Worm (Caenorhabditis elegans) whole organism, L2 larva: ENCODE measurements around the gene srx-41.

Experiments
- C34F6.9 ChIP-seq: fragments of 150-350 bp; optimal IDR thresholded peaks from 2 replicates; lab custom pipeline; 2014; ENCODE audit warnings: missing biosample characterization, missing genetic modification characterization
- blmp-1 ChIP-seq: sonication (generic microtip); optimal IDR thresholded peaks from 2 replicates; lab custom pipeline; 2017; ENCODE audit warnings: missing genetic modification characterization, mild to moderate bottlenecking, missing compliant biosample characterization, antibody characterized with exemption, moderate library complexity; ENCODE audit not compliant: insufficient read depth
- elt-3 ChIP-seq: sonication (generic microtip); optimal IDR thresholded peaks from 2 replicates; lab custom pipeline; 2017; ENCODE audit warnings: missing biosample characterization, missing genetic modification characterization
- fos-1 ChIP-seq: fragments of 150-350 bp; optimal IDR thresholded peaks from 2 replicates; lab custom pipeline; 2014; ENCODE audit warnings: missing biosample characterization, missing genetic modification characterization
- lsy-2 ChIP-seq, 2 experiments: fragments of 150-350 bp in 1 of 2; sonication (generic microtip) in 1 of 2; optimal IDR thresholded peaks; 2 replicates each; lab custom pipeline; 2014 to 2017; ENCODE audit warnings: missing biosample characterization in 2 of 2, missing genetic modification characterization in 2 of 2
- mbf-1 ChIP-seq: sonication (generic microtip); optimal IDR thresholded peaks from 2 replicates; lab custom pipeline; 2017; ENCODE audit warnings: missing biosample characterization, missing genetic modification characterization
- nhr-129 ChIP-seq: fragments of 150-350 bp; optimal IDR thresholded peaks from 2 replicates; lab custom pipeline; 2014; ENCODE audit warnings: missing biosample characterization, missing genetic modification characterization
- peb-1 ChIP-seq: fragments of 150-350 bp; optimal IDR thresholded peaks from 2 replicates; lab custom pipeline; 2014; ENCODE audit warnings: missing biosample characterization, missing genetic modification characterization
- sma-9 ChIP-seq, 2 experiments: fragments of 150-350 bp in 1 of 2; sonication (generic microtip) in 1 of 2; optimal IDR thresholded peaks; 2 replicates each; lab custom pipeline; 2014 to 2016; ENCODE audit warnings: missing genetic modification characterization in 2 of 2, mild to moderate bottlenecking in 1 of 2, missing biosample characterization in 1 of 2, missing compliant biosample characterization in 1 of 2, missing genetic modification reagents in 1 of 2, moderate library complexity in 1 of 2
- unc-55 ChIP-seq: fragments of 150-350 bp; sonication (generic microtip); optimal IDR thresholded peaks from 3 replicates; lab custom pipeline; 2014; ENCODE audit warnings: missing biosample characterization, missing genetic modification reagents, missing genetic modification characterization
- ztf-1 ChIP-seq: fragments of 200-800 bp; sonication (Bioruptor generic); conservative IDR thresholded peaks from 2 replicates; pipeline ENCODE4 v1.3.6; 2022; ENCODE audit warnings: missing genetic modification characterization, missing compliant biosample characterization

The srx-41 gene

DNA sequence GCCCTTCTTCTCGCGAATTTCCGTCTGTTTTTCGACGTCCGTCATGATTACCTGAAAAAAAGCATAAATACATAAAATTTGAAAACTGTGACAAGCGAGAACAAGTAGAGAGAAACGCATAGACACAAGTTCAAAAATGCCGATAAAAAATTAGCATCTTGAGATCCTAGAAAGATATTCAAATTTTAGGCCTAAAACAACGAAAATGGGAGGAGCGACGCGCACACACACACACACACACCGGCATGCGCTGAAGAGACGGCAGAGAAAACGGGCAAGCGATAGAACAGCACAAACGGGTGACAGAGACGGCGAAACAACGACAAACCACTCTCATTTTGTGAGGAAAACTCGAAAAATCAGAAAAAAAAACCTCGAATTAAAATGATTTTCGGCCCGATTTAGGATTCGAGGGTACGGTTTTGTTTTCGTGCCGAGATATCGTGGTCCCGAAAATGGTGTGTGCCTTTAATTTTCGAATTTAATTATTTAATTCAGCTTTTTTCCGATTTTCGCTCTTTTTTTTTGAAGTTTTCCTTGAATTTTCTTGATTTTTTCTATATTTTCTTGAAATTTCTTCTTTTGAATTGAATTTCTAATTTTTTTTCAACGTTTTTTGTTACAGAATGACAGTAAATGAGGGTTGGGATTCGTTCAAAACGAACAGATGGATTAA lies 50.8 kb downstream of the srx-41 start, which contains the start of the genes rpl-11.1 and T22F3.2:
Gene rpl-11.1, minus strand, starts transcription at position 51 of the 676 bp plus-strand sequence.
Gene T22F3.2, plus strand, starts transcription at position 626 of the 676 bp plus-strand sequence.
- TF ChIP-seq C34F6.9 (tag; lab: Kevin White, UChicago): peak; percentile 40
- TF ChIP-seq peb-1 (tag; lab: Kevin White, UChicago): no peak
- TF ChIP-seq lsy-2 (tag; optimal IDR thresholded peaks at IDR 0.05; lab: Kevin White, UChicago): peak in 1 of 2 experiments; percentile 27
- peak; percentile 6 for TF ChIP-seq sma-9 (GFP tag; optimal IDR thresholded peaks at IDR 0.05; lab: Kevin White, UChicago)
- no peak for TF ChIP-seq sma-9 (tag; optimal IDR thresholded peaks at IDR 0.05; lab: Kevin White, UChicago)
- TF ChIP-seq mbf-1 (tag; lab: Kevin White, UChicago): no peak
- TF ChIP-seq unc-55 (GFP tag; lab: Kevin White, UChicago): peak; percentile 42
- TF ChIP-seq ztf-1: no peak
- peak; percentile 34 for TF ChIP-seq nhr-129 (tag; lab: Kevin White, UChicago)
- no peak for TF ChIP-seq elt-3 (tag; lab: Kevin White, UChicago)

DNA sequence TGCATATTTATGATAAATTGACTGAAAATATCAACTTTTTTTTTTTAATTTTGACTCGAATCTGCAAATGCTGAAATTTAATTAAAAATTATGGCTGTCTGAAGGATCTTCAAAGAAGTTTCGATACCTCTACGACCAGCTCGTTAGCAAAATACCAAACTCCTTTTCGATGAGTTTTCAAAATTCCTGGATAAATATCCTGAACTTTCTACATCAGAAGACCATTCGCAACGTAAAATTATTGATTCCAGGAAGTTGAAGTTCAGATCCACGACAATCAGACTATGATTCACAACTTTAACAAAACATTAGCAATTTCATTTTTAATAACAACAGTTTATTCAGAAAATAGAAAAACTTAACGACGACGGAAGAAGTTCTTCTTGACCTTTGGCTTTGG lies 52.0 kb downstream of the srx-41 start:
- no peak for TF ChIP-seq fos-1 (tag; lab: Kevin White, UChicago)
- no peak for TF ChIP-seq ztf-1
- TF ChIP-seq sma-9 (GFP tag; optimal IDR thresholded peaks at IDR 0.05; lab: Kevin White, UChicago): no peak
- no peak for TF ChIP-seq sma-9 (tag; optimal IDR thresholded peaks at IDR 0.05; lab: Kevin White, UChicago)
- no peak for TF ChIP-seq blmp-1
